Worm (Caenorhabditis elegans): ENCODE data around the gene C55A6.3.

DNA sequence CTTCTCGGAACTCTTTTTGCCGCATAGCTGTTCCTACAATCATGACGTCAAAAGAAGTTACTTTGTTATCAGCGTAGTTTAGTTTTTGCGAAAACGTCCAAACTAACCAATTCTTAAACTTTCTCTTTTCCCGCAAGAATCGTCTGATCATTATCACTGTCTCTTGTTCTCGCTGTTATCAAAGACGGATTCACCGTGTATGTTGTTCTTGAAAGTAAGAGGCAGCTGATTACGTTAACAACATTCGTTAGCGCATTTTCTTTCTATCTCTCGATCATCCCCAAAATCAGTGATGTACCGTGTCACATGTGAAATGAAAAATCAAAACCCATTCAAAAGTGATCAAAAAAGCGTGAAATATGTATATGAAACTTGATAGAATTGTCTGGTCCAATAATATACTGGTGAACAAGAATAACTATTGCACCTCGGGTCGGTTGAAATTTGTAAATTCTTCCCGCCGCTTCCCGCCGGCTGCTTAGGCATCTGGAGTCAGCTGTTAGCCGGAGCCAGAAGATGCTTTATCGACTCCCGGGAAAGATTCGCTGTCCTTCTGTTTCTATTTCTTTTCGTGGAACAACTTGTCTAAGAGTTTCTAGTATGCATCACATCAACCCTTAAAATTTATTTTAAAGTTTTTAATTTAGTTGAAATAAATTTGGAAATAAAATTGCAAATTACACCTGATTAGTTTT lies 21.3 kb upstream of the C55A6.3 start:
- TF ChIP-seq ama-1 (optimal IDR thresholded peaks at IDR 0.05): no peak
- TF ChIP-seq ceh-13 (GFP tag; optimal IDR thresholded peaks at IDR 0.05): no peak
- no peak for TF ChIP-seq aly-1 (tag; optimal IDR thresholded peaks at IDR 0.05)
- TF ChIP-seq flt-1 (GFP tag; IDR thresholded peaks at IDR 0.05): no peak
- no peak for TF ChIP-seq ets-7 (tag; optimal IDR thresholded peaks at IDR 0.05)
- TF ChIP-seq hmbx-1 (tag; optimal IDR thresholded peaks at IDR 0.05): no peak
- no peak for TF ChIP-seq scrt-1 (GFP tag; IDR thresholded peaks at IDR 0.05)
- TF ChIP-seq B0310.2 (tag; optimal IDR thresholded peaks at IDR 0.05): no peak
- no peak for TF ChIP-seq pes-1 (GFP tag; IDR thresholded peaks at IDR 0.05)
- no peak for TF ChIP-seq tbx-37 (GFP tag; conservative IDR thresholded peaks at IDR 0.05)
- TF ChIP-seq ceh-36 (tag; optimal IDR thresholded peaks at IDR 0.05): no peak
- TF ChIP-seq hmg-4 (GFP tag; optimal IDR thresholded peaks at IDR 0.05): no peak
- no peak for TF ChIP-seq sea-1 (GFP tag; conservative IDR thresholded peaks at IDR 0.05)
- TF ChIP-seq tra-4 (tag; optimal IDR thresholded peaks at IDR 0.05): no peak
